Fruit fly (Drosophila melanogaster): ENCODE results near the gene CG5421.

- TF ChIP-seq EcR (GFP tag; optimal IDR thresholded peaks at IDR 0.05) (no peak), usp (GFP tag; optimal IDR thresholded peaks at IDR 0.05) (no peak), CG8478 (optimal IDR thresholded peaks at IDR 0.05) (no peak)
Measured at dm6 chr2L:12481758-12482157, 33.8 kb upstream of the CG5421 start.
